Worm (Caenorhabditis elegans): ENCODE results near the gene srxa-2.

DNA sequence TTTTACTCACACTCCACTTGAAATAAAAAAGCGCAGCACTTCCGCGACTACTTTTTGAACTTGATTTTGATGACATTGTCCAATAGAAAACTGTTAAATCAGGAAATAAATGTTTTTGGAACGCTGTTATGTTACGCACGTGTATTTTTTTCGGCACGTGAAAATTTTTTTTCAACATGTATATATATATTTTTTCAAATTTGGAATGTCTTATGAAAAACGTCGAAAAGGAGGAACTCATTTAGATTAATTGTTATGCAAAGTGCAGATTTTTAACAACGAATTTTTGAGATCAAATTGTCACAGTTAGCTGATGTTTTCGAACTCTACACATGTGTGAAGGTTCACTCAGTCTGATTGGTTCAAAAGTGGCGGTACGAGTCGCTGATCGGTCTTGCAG lies 24.7 kb upstream of the srxa-2 start, which contains the start of gene F56D5.2:
- TF ChIP-seq him-1 (tag; optimal IDR thresholded peaks at IDR 0.05) = no peak
- TF ChIP-seq W03F9.2 (tag; optimal IDR thresholded peaks at IDR 0.05) = no peak

Measured in whole organism, L4/young adult.